Worm (Caenorhabditis elegans) whole organism, late embryonic: Measurements from ENCODE around the gene sym-4.

Experiments used
- ceh-30 ChIP-seq: fragments of 150-350 bp; optimal IDR thresholded peaks from 2 replicates; lab custom pipeline; 2014; ENCODE audit warnings: missing biosample characterization, missing genetic modification characterization
- che-1 ChIP-seq: sonication (generic microtip); optimal IDR thresholded peaks from 2 replicates; lab custom pipeline; 2016; ENCODE audit warnings: mild to moderate bottlenecking, missing genetic modification characterization, missing compliant biosample characterization
- hlh-15 ChIP-seq: sonication (generic microtip); optimal IDR thresholded peaks from 2 replicates; lab custom pipeline; 2016; ENCODE audit warnings: missing genetic modification characterization, missing compliant biosample characterization
- nhr-11 ChIP-seq: fragments of 150-350 bp; optimal IDR thresholded peaks from 2 replicates; lab custom pipeline; 2014; ENCODE audit warnings: missing biosample characterization, missing genetic modification characterization
- pax-1 ChIP-seq: fragments of 150-350 bp; optimal IDR thresholded peaks from 2 replicates; lab custom pipeline; 2014; ENCODE audit warnings: missing biosample characterization, missing genetic modification characterization
- rnt-1 ChIP-seq: sonication (generic microtip); optimal IDR thresholded peaks from 2 replicates; lab custom pipeline; 2016; ENCODE audit warnings: missing genetic modification characterization, missing compliant biosample characterization
- sox-4 ChIP-seq: sonication (generic microtip); optimal IDR thresholded peaks from 2 replicates; lab custom pipeline; 2017; ENCODE audit warnings: mild to moderate bottlenecking, missing genetic modification characterization, inconsistent platforms, missing compliant biosample characterization
- tbx-2 ChIP-seq: sonication (generic microtip); optimal IDR thresholded peaks from 2 replicates; lab custom pipeline; 2016; ENCODE audit warnings: missing genetic modification characterization, missing compliant biosample characterization
- tbx-7 ChIP-seq: sonication (generic microtip); optimal IDR thresholded peaks from 2 replicates; lab custom pipeline; 2016; ENCODE audit warnings: missing genotype, missing genetic modification characterization, missing compliant biosample characterization
- ttx-3 ChIP-seq: sonication (generic microtip); optimal IDR thresholded peaks from 2 replicates; lab custom pipeline; 2016; ENCODE audit warnings: missing genetic modification reagents, missing genetic modification characterization, missing compliant biosample characterization
- zip-5 ChIP-seq: sonication (generic microtip); optimal IDR thresholded peaks from 2 replicates; lab custom pipeline; 2016; ENCODE audit warnings: missing genetic modification characterization, missing compliant biosample characterization

DNA sequence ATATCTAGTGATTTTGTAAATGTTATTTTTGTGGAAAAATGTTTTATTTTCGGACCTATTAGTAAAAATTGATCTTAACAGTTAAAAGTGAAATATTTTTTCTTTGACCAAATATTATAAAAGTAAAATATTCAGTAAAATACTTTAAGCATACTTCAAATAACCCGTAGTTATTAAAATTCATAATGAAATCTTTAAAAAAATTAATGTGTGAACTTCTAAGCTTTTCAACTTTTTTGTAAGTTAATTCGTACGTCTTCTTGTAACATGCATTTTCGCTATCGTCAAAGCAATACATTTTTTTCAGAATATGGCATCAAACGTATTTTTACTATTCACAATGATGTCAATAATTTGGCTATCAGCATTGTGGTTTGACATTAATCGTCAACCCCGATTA, 6.3 kb upstream of the sym-4 start, which contains the start of gene C37E2.2:
- TF ChIP-seq ttx-3 (tag; lab: Kevin White, UChicago) (no peak), hlh-15 (tag; lab: Kevin White, UChicago) (no peak), rnt-1 (tag; lab: Kevin White, UChicago) (no peak), nhr-11 (no peak), che-1 (tag; lab: Kevin White, UChicago) (no peak), tbx-2 (no peak), ceh-30 (no peak), pax-1 (tag; lab: Kevin White, UChicago) (no peak), tbx-7 (tag; lab: Kevin White, UChicago) (no peak), zip-5 (tag; lab: Kevin White, UChicago) (no peak), sox-4 (tag; lab: Kevin White, UChicago) (no peak)
